Fruit fly (Drosophila melanogaster): ENCODE measurements around the gene Pkc98E.

The Pkc98E gene

DNA sequence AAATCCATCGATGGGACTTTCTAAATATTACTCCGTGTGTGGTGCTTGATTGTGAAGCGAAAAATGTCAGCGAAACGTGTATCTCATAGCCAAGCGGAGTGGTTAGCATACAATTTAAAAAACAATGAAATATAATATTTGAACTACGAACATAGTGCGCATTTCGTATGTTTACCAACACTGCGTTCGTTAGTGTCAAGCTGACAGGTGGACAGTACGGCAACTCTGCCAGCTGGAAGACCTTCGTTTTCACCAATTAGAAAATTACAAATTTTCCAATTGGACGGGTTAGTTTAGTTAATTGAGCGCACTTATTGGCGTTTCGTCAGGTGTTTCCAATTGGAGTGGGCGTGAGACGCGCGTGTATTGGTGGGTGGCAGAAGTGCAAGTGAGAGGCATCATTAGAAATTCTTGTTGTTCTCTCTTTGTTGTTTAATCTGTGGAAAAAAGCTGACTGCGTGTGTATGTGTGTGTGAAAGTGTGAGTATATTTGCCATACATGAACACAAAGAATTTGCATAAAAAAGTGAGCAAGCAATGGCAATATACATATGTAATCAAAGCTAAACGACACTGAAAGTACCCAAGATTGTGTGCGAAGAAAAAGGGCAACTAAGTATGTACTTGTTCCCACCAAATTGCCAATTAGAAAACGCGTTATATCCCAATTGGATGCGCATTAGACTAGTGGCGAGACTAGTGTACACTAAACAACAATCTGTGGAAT is 911 bp downstream of the Pkc98E start (continued):
- TF ChIP-seq CG14014 (GFP tag; IDR thresholded peaks at IDR 0.05), result peak; percentile 20; the same call in 1 of the 2 replicates
- TF ChIP-seq Hr78 (GFP tag; optimal IDR thresholded peaks at IDR 0.05), result no peak
- no peak; the same call in 3 of the 4 replicates for TF ChIP-seq Dll (GFP tag; IDR thresholded peaks at IDR 0.05; ENCODE audit: partially characterized antibody)
- no peak for TF ChIP-seq D19A (tag; optimal IDR thresholded peaks at IDR 0.05)
- TF ChIP-seq usp (GFP tag; optimal IDR thresholded peaks at IDR 0.05), result no peak
- TF ChIP-seq BtbVII (GFP tag; optimal IDR thresholded peaks at IDR 0.05), result no peak
- TF ChIP-seq Ravus (GFP tag; IDR thresholded peaks at IDR 0.05), result no peak
- peak; percentile 48 for TF ChIP-seq CG12744 (GFP tag; optimal IDR thresholded peaks at IDR 0.05)
- TF ChIP-seq Nf-YA (GFP tag; IDR thresholded peaks at IDR 0.05), result no peak
- TF ChIP-seq nerfin-1 (tag; optimal IDR thresholded peaks at IDR 0.05), result no peak
- peak; percentile 25 for TF ChIP-seq CG8388 (GFP tag; optimal IDR thresholded peaks at IDR 0.05)
- no peak for TF ChIP-seq CG1024 (GFP tag; IDR thresholded peaks at IDR 0.05)
- no peak for TF ChIP-seq Adf1 (GFP tag; IDR thresholded peaks at IDR 0.05)
- no peak for TF ChIP-seq gce (GFP tag; IDR thresholded peaks at IDR 0.05)
- TF ChIP-seq mam (GFP tag; optimal IDR thresholded peaks at IDR 0.05), result peak; percentile 58
- peak; percentile 90 for TF ChIP-seq Med (GFP tag)
- no peak for TF ChIP-seq eyg (GFP tag; optimal IDR thresholded peaks at IDR 0.05)
- no peak for TF ChIP-seq CG6683 (GFP tag; optimal IDR thresholded peaks at IDR 0.05)
- TF ChIP-seq Xbp1 (GFP tag; optimal IDR thresholded peaks at IDR 0.05), result peak; percentile 51
- TF ChIP-seq jigr1 (GFP tag; IDR thresholded peaks at IDR 0.05), result no peak
- no peak for TF ChIP-seq ac (GFP tag; optimal IDR thresholded peaks at IDR 0.05)
- TF ChIP-seq mirr (GFP tag; optimal IDR thresholded peaks at IDR 0.05), result no peak
- peak; percentile 27 for TF ChIP-seq CG9609 (GFP tag; optimal IDR thresholded peaks at IDR 0.05)
- no peak for TF ChIP-seq CG11696 (GFP tag; IDR thresholded peaks at IDR 0.05)
- no peak for TF ChIP-seq D (optimal IDR thresholded peaks at IDR 0.05)
- no peak for TF ChIP-seq D (GFP tag; optimal IDR thresholded peaks at IDR 0.05)
- peak; percentile 49 for TF ChIP-seq Bteb2 (GFP tag; optimal IDR thresholded peaks at IDR 0.05)
- no peak for TF ChIP-seq CG3065 (GFP tag; optimal IDR thresholded peaks at IDR 0.05)
- peak; percentile 23 for TF ChIP-seq CG11504 (tag; optimal IDR thresholded peaks at IDR 0.05)
- peak; percentile 38 for TF ChIP-seq CG18011 (GFP tag; optimal IDR thresholded peaks at IDR 0.05)
- no peak for TF ChIP-seq salm (tag; optimal IDR thresholded peaks at IDR 0.05)
- TF ChIP-seq slp2 (GFP tag; optimal IDR thresholded peaks at IDR 0.05), result peak; percentile 18
- TF ChIP-seq ssp (GFP tag; IDR thresholded peaks at IDR 0.05), result no peak
- TF ChIP-seq CG17186 (GFP tag; optimal IDR thresholded peaks at IDR 0.05), result peak; percentile 51
- TF ChIP-seq CG31365 (tag; optimal IDR thresholded peaks at IDR 0.05), result no peak
- TF ChIP-seq sr (GFP tag; IDR thresholded peaks at IDR 0.05), result no peak
- TF ChIP-seq PHDP (tag; optimal IDR thresholded peaks at IDR 0.05), result no peak
- peak; percentile 24 for TF ChIP-seq CG2678 (tag; optimal IDR thresholded peaks at IDR 0.05)
- TF ChIP-seq row (GFP tag; IDR thresholded peaks at IDR 0.05), result peak; percentile 48; the same call in 2 of the 3 replicates
- TF ChIP-seq CG1647 (GFP tag; optimal IDR thresholded peaks at IDR 0.05), result peak; percentile 30
- no peak for TF ChIP-seq dimm (GFP tag; IDR thresholded peaks at IDR 0.05)
- TF ChIP-seq wek (GFP tag; optimal IDR thresholded peaks at IDR 0.05), result no peak
- no peak for TF ChIP-seq Ssrp (tag; optimal IDR thresholded peaks at IDR 0.05)
- no peak for TF ChIP-seq tx (GFP tag; optimal IDR thresholded peaks at IDR 0.05)
- TF ChIP-seq Atf-2 (GFP tag; optimal IDR thresholded peaks at IDR 0.05), result no peak
- peak; percentile 38 for TF ChIP-seq CG12155 (GFP tag; optimal IDR thresholded peaks at IDR 0.05)
- TF ChIP-seq Dip3 (GFP tag; optimal IDR thresholded peaks at IDR 0.05), result peak; percentile 61
- TF ChIP-seq pita (GFP tag; optimal IDR thresholded peaks at IDR 0.05), result no peak
- TF ChIP-seq CkIIα-i1 (GFP tag; IDR thresholded peaks at IDR 0.05), result no peak
- TF ChIP-seq chn (GFP tag; optimal IDR thresholded peaks at IDR 0.05), result peak; percentile 66
- no peak for TF ChIP-seq CG30020 (tag; optimal IDR thresholded peaks at IDR 0.05)
